Worm (Caenorhabditis elegans) whole organism, young adult: ENCODE data around the gene taf-7.1.

Source experiments
- F33H1.4 ChIP-seq: fragments of 200-800 bp; sonication (Bioruptor generic); IDR thresholded peaks from 2 replicates; pipeline ENCODE4 v1.3.6; 2022; ENCODE audit warnings: missing genetic modification reagents, missing genetic modification characterization, missing compliant biosample characterization
- Y95B8A.8 ChIP-seq: fragments of 200-800 bp; sonication (Bioruptor generic); IDR thresholded peaks from 2 replicates; pipeline ENCODE4 v1.3.6; 2022; ENCODE audit warnings: missing genetic modification reagents, missing genetic modification characterization, missing compliant biosample characterization
- ama-1 ChIP-seq, 3 experiments: fragments of 150-350 bp in 1 of 3; sonication (generic microtip) in 2 of 3; optimal IDR thresholded peaks; 2 replicates each; lab custom pipeline; 2014 to 2018; ENCODE audit warnings: missing biosample characterization in 2 of 3, missing genetic modification characterization in 2 of 3, missing genetic modification reagents in 2 of 3
- egl-18 ChIP-seq: fragments of 200-800 bp; sonication (Bioruptor generic); IDR thresholded peaks from 2 replicates; pipeline ENCODE4 v1.3.6; 2022; ENCODE audit warnings: missing genetic modification reagents, missing genetic modification characterization, missing compliant biosample characterization
- him-1 ChIP-seq: sonication (generic microtip); optimal IDR thresholded peaks from 2 replicates; lab custom pipeline; 2016; ENCODE audit warnings: missing genotype, missing genetic modification reagents, missing genetic modification characterization, missing compliant biosample characterization
- hlh-12 ChIP-seq: sonication (generic microtip); optimal IDR thresholded peaks from 2 replicates; lab custom pipeline; 2016; ENCODE audit warnings: missing genetic modification characterization, missing compliant biosample characterization
- pha-4 ChIP-seq: fragments of 150-350 bp; sonication (generic microtip); optimal IDR thresholded peaks from 2 replicates; lab custom pipeline; 2014; ENCODE audit warnings: missing biosample characterization, missing genetic modification reagents, missing genetic modification characterization
- unc-62 ChIP-seq: fragments of 150-350 bp; optimal IDR thresholded peaks from 2 replicates; lab custom pipeline; 2014; ENCODE audit warnings: missing biosample characterization, missing genetic modification reagents, missing genetic modification characterization

DNA sequence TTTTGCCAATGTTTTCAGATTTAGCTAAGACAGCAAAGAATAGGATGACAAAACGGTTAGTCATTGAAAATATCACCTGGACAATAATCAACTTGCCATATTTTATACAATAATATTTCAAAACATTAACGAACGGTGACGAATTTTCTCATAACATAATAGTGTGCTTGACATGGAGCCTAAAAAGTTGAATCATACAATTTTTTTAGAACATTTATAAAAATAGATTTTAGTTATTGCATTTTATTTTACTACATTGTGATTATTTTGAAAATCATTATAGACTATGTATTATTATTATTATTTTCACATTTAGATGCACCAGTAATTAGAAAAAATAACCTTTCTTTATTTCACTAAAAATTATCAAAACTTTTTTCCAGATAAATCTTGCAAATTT lies 11.3 kb upstream of the taf-7.1 start, which contains the start of gene F54F7.9:
- TF ChIP-seq hlh-12 (tag; lab: Kevin White, UChicago) (no peak), Y95B8A.8 (GFP tag; lab: Robert Waterston, UW) (no peak), pha-4 (tag; lab: Kevin White, UChicago) (no peak), unc-62 (GFP tag; lab: Kevin White, UChicago) (no peak), ama-1 (optimal IDR thresholded peaks at IDR 0.05; lab: Kevin White, UChicago) (no peak), ama-1 (GFP tag; optimal IDR thresholded peaks at IDR 0.05; lab: Kevin White, UChicago) (no peak), him-1 (tag; lab: Kevin White, UChicago) (no peak), egl-18 (GFP tag; lab: Robert Waterston, UW) (no peak), F33H1.4 (GFP tag; lab: Robert Waterston, UW) (no peak)
